Worm (Caenorhabditis elegans): ENCODE data around the gene rev-3.

- TF ChIP-seq elt-3 (tag; optimal IDR thresholded peaks at IDR 0.05) (no peak), drap-1 (GFP tag; optimal IDR thresholded peaks at IDR 0.05) (no peak), blmp-1 (tag; optimal IDR thresholded peaks at IDR 0.05) (no peak), cnd-1 (tag; optimal IDR thresholded peaks at IDR 0.05) (no peak), ztf-11 (tag; optimal IDR thresholded peaks at IDR 0.05) (no peak), hlh-1 (tag; optimal IDR thresholded peaks at IDR 0.05) (no peak), unc-62 (GFP tag; optimal IDR thresholded peaks at IDR 0.05) (no peak), unc-39 (tag; optimal IDR thresholded peaks at IDR 0.05) (no peak), nhr-12 (tag; optimal IDR thresholded peaks at IDR 0.05) (no peak), elt-1 (tag; optimal IDR thresholded peaks at IDR 0.05; ENCODE audit: borderline replicate concordance, insufficient read depth) (no peak), snpc-4 (tag; optimal IDR thresholded peaks at IDR 0.05) (no peak), ham-2 (GFP tag; optimal IDR thresholded peaks at IDR 0.05) (no peak), ces-1 (GFP tag; optimal IDR thresholded peaks at IDR 0.05) (no peak)
Observed at ce11 chrIII:5744579-5744978, 45.9 kb downstream of the rev-3 start, which contains the start of gene B0244.5.
